Worm (Caenorhabditis elegans) whole organism, L3 larva: ENCODE data around the gene nas-21.

Source experiments
- ceh-82 ChIP-seq: fragments of 150-350 bp; optimal IDR thresholded peaks from 2 replicates; lab custom pipeline; 2014; ENCODE audit warnings: missing biosample characterization, missing genetic modification characterization
- egl-27 ChIP-seq: sonication (generic microtip); optimal IDR thresholded peaks from 4 replicates; lab custom pipeline; 2017; ENCODE audit warnings: missing biosample characterization, missing genetic modification reagents, missing genetic modification characterization
- hmg-11 ChIP-seq: sonication (generic microtip); optimal IDR thresholded peaks from 2 replicates; lab custom pipeline; 2016; ENCODE audit warnings: missing genetic modification characterization, missing compliant biosample characterization
- nhr-237 ChIP-seq: fragments of 150-350 bp; optimal IDR thresholded peaks from 2 replicates; lab custom pipeline; 2014; ENCODE audit warnings: missing biosample characterization, missing genetic modification characterization
- pqm-1 ChIP-seq: fragments of 150-350 bp; optimal IDR thresholded peaks from 2 replicates; lab custom pipeline; 2017; ENCODE audit warnings: missing biosample characterization, missing genetic modification characterization, inconsistent platforms
- unc-39 ChIP-seq: sonication (generic microtip); optimal IDR thresholded peaks from 4 replicates; lab custom pipeline; 2017; ENCODE audit warnings: missing biosample characterization, missing genetic modification characterization
- ztf-11 ChIP-seq: fragments of 150-350 bp; optimal IDR thresholded peaks from 2 replicates; lab custom pipeline; 2014; ENCODE audit warnings: missing biosample characterization, missing genetic modification characterization

ce11 chrV:11446297-11446696 is 26.1 kb upstream of the nas-21 start, which contains the start of gene mig-17:
- TF ChIP-seq unc-39 (tag; lab: Kevin White, UChicago), result no peak
- TF ChIP-seq ztf-11 (tag; lab: Kevin White, UChicago), result no peak
- no peak for TF ChIP-seq ceh-82
- no peak for TF ChIP-seq egl-27 (tag; lab: Kevin White, UChicago)
- TF ChIP-seq hmg-11 (tag; lab: Kevin White, UChicago), result no peak
- TF ChIP-seq pqm-1 (tag; lab: Kevin White, UChicago), result no peak
- no peak for TF ChIP-seq nhr-237
